Worm (Caenorhabditis elegans) whole organism, L2 larva: Measurements from ENCODE around the gene Y73F4A.1.

Experiments
- ZK546.5 ChIP-seq: sonication (generic microtip); optimal IDR thresholded peaks from 2 replicates; lab custom pipeline; 2017; ENCODE audit warnings: missing biosample characterization, missing genetic modification characterization
- aly-2 ChIP-seq: fragments of 150-350 bp; optimal IDR thresholded peaks from 2 replicates; lab custom pipeline; 2014; ENCODE audit warnings: missing biosample characterization, missing genetic modification characterization
- blmp-1 ChIP-seq: sonication (generic microtip); optimal IDR thresholded peaks from 2 replicates; lab custom pipeline; 2017; ENCODE audit warnings: missing genetic modification characterization, mild to moderate bottlenecking, missing compliant biosample characterization, antibody characterized with exemption, moderate library complexity; ENCODE audit not compliant: insufficient read depth
- ceh-82 ChIP-seq: fragments of 150-350 bp; optimal IDR thresholded peaks from 2 replicates; lab custom pipeline; 2014; ENCODE audit warnings: missing biosample characterization, missing genetic modification characterization
- dmd-4 ChIP-seq: sonication (generic microtip); optimal IDR thresholded peaks from 2 replicates; lab custom pipeline; 2017; ENCODE audit warnings: missing biosample characterization, missing genetic modification characterization
- elt-1 ChIP-seq: fragments of 150-350 bp; optimal IDR thresholded peaks from 2 replicates; lab custom pipeline; 2014; ENCODE audit warnings: missing biosample characterization, missing genetic modification characterization
- fos-1 ChIP-seq: fragments of 150-350 bp; optimal IDR thresholded peaks from 2 replicates; lab custom pipeline; 2014; ENCODE audit warnings: missing biosample characterization, missing genetic modification characterization
- lin-11 ChIP-seq: fragments of 150-350 bp; sonication (generic microtip); optimal IDR thresholded peaks from 2 replicates; lab custom pipeline; 2014; ENCODE audit warnings: missing biosample characterization, missing genetic modification characterization, inconsistent platforms, mixed read lengths
- lsy-2 ChIP-seq, 2 experiments: fragments of 150-350 bp in 1 of 2; sonication (generic microtip) in 1 of 2; optimal IDR thresholded peaks; 2 replicates each; lab custom pipeline; 2014 to 2017; ENCODE audit warnings: missing biosample characterization in 2 of 2, missing genetic modification characterization in 2 of 2
- mbf-1 ChIP-seq: sonication (generic microtip); optimal IDR thresholded peaks from 2 replicates; lab custom pipeline; 2017; ENCODE audit warnings: missing biosample characterization, missing genetic modification characterization
- nhr-11 ChIP-seq: fragments of 150-350 bp; optimal IDR thresholded peaks from 2 replicates; lab custom pipeline; 2014; ENCODE audit warnings: missing biosample characterization, missing genetic modification characterization
- nhr-12 ChIP-seq: fragments of 150-350 bp; optimal IDR thresholded peaks from 2 replicates; lab custom pipeline; 2014; ENCODE audit warnings: missing biosample characterization, missing genetic modification characterization
- unc-62 ChIP-seq: fragments of 150-350 bp; optimal IDR thresholded peaks from 2 replicates; lab custom pipeline; 2014; ENCODE audit warnings: missing biosample characterization, missing genetic modification reagents, missing genetic modification characterization
- ztf-11 ChIP-seq: sonication (generic microtip); optimal IDR thresholded peaks from 2 replicates; lab custom pipeline; 2017; ENCODE audit warnings: missing biosample characterization, missing genetic modification characterization

- TF ChIP-seq fos-1 (tag; lab: Kevin White, UChicago): no peak
- TF ChIP-seq elt-1 (tag; lab: Kevin White, UChicago): no peak
- TF ChIP-seq ZK546.5 (tag; lab: Kevin White, UChicago): no peak
- TF ChIP-seq dmd-4: no peak
- TF ChIP-seq mbf-1 (tag; lab: Kevin White, UChicago): no peak
- TF ChIP-seq ztf-11 (tag; lab: Kevin White, UChicago): no peak
- TF ChIP-seq lsy-2 (tag; optimal IDR thresholded peaks at IDR 0.05; lab: Kevin White, UChicago): no peak
- no peak for TF ChIP-seq nhr-12 (tag; lab: Kevin White, UChicago)
- no peak for TF ChIP-seq ceh-82 (tag; lab: Kevin White, UChicago)
- TF ChIP-seq blmp-1 (tag; lab: Kevin White, UChicago): no peak
- TF ChIP-seq lin-11: no peak
- no peak for TF ChIP-seq unc-62 (GFP tag; lab: Kevin White, UChicago)
- TF ChIP-seq nhr-11: no peak
- TF ChIP-seq aly-2 (tag; lab: Kevin White, UChicago): no peak
Observed at ce11 chrIV:9007947-9008346, 37.2 kb downstream of the Y73F4A.1 start.
